Worm (Caenorhabditis elegans): ENCODE measurements around the gene djr-1.1.

- TF ChIP-seq dao-5 (tag; optimal IDR thresholded peaks at IDR 0.05), result no peak
- no peak for TF ChIP-seq him-1 (tag; optimal IDR thresholded peaks at IDR 0.05)
- no peak for TF ChIP-seq W03F9.2 (tag; optimal IDR thresholded peaks at IDR 0.05)
Measured at ce11 chrII:288705-289205, 1.6 kb upstream of the djr-1.1 start, which contains the start of gene mrpl-41.

Data from whole organism, L4/young adult.